Fruit fly (Drosophila melanogaster): ENCODE data around the gene TTLL1A.

TTLL1A gene

dm6 chrX:17229475-17230169 lies 27.2 kb upstream of the TTLL1A start (continued):
- TF ChIP-seq CG11762 (GFP tag; optimal IDR thresholded peaks at IDR 0.05; ENCODE audit: insufficient read depth) (no peak), Eip75B (GFP tag; optimal IDR thresholded peaks at IDR 0.05) (no peak), Hr39 (GFP tag; optimal IDR thresholded peaks at IDR 0.05) (peak; percentile 64), Eip93F (GFP tag; optimal IDR thresholded peaks at IDR 0.05) (no peak), CG10669 (GFP tag; optimal IDR thresholded peaks at IDR 0.05) (no peak), Ets21C (GFP tag; optimal IDR thresholded peaks at IDR 0.05) (peak; percentile 26), CG8319 (GFP tag; optimal IDR thresholded peaks at IDR 0.05) (no peak), CG3919 (GFP tag; optimal IDR thresholded peaks at IDR 0.05) (no peak), CG16779 (tag; optimal IDR thresholded peaks at IDR 0.05) (no peak), CG11294 (GFP tag; IDR thresholded peaks at IDR 0.05) (no peak), fd59A (GFP tag; optimal IDR thresholded peaks at IDR 0.05) (peak; percentile 33), Blimp-1 (GFP tag; optimal IDR thresholded peaks at IDR 0.05) (peak; percentile 97)

dm6 chrX:17227462-17227861 lies 25.1 kb upstream of the TTLL1A start:
- no peak for TF ChIP-seq CG8632 (GFP tag; optimal IDR thresholded peaks at IDR 0.05)

- TF ChIP-seq OdsH (GFP tag; optimal IDR thresholded peaks at IDR 0.05) (no peak), Eip78C (GFP tag) (peak; percentile 34), CG32006 (GFP tag; optimal IDR thresholded peaks at IDR 0.05) (peak; percentile 1)
Observed at dm6 chrX:17226681-17227019, 24.3 kb upstream of the TTLL1A start, which contains the start of gene CG10598. Gene CG10598 (minus strand): TSS chrX:17226867.

dm6 chrX:17225972-17226680 lies 23.7 kb upstream of the TTLL1A start:
- TF ChIP-seq CG16779 (tag; optimal IDR thresholded peaks at IDR 0.05) = no peak
- TF ChIP-seq Sox15 (GFP tag; optimal IDR thresholded peaks at IDR 0.05) = no peak
- TF ChIP-seq net (GFP tag; optimal IDR thresholded peaks at IDR 0.05) = no peak
- no peak for TF ChIP-seq CG8632 (GFP tag; optimal IDR thresholded peaks at IDR 0.05)
- TF ChIP-seq achi (GFP tag; optimal IDR thresholded peaks at IDR 0.05) = no peak
- TF ChIP-seq CG10669 (GFP tag; optimal IDR thresholded peaks at IDR 0.05) = no peak
- TF ChIP-seq Eip93F (GFP tag; optimal IDR thresholded peaks at IDR 0.05) = no peak
- TF ChIP-seq Ets96B (tag; optimal IDR thresholded peaks at IDR 0.05) = no peak
- TF ChIP-seq Hr38 (GFP tag; optimal IDR thresholded peaks at IDR 0.05) = no peak
- TF ChIP-seq ss (GFP tag; optimal IDR thresholded peaks at IDR 0.05) = no peak
- TF ChIP-seq CG9139 (GFP tag; optimal IDR thresholded peaks at IDR 0.05) = no peak
- no peak for TF ChIP-seq CG15336 (GFP tag; IDR thresholded peaks at IDR 0.05)
- TF ChIP-seq Eip78C (GFP tag) = no peak
- TF ChIP-seq CG8319 (GFP tag; optimal IDR thresholded peaks at IDR 0.05) = no peak
- TF ChIP-seq CG6808 (GFP tag; optimal IDR thresholded peaks at IDR 0.05) = no peak
- no peak for TF ChIP-seq lz (GFP tag; optimal IDR thresholded peaks at IDR 0.05)
- TF ChIP-seq CG34406 (GFP tag; optimal IDR thresholded peaks at IDR 0.05) = no peak

- TF ChIP-seq Eip78C (GFP tag) (no peak), CG34406 (GFP tag; optimal IDR thresholded peaks at IDR 0.05) (no peak), salr (GFP tag; optimal IDR thresholded peaks at IDR 0.05) (no peak), lz (GFP tag; optimal IDR thresholded peaks at IDR 0.05) (no peak), CG7368 (GFP tag; optimal IDR thresholded peaks at IDR 0.05) (no peak), CG10669 (GFP tag; optimal IDR thresholded peaks at IDR 0.05) (no peak), Hr39 (GFP tag; optimal IDR thresholded peaks at IDR 0.05) (no peak), CG32006 (GFP tag; optimal IDR thresholded peaks at IDR 0.05) (no peak), Sox102F (GFP tag; optimal IDR thresholded peaks at IDR 0.05) (no peak), ss (GFP tag; optimal IDR thresholded peaks at IDR 0.05) (no peak), svp (GFP tag) (no peak), CG6808 (GFP tag; optimal IDR thresholded peaks at IDR 0.05) (no peak), CG3032 (tag; optimal IDR thresholded peaks at IDR 0.05) (no peak), Smox (GFP tag; optimal IDR thresholded peaks at IDR 0.05) (no peak)
Observed at dm6 chrX:17223715-17224114, 21.3 kb upstream of the TTLL1A start, which contains the start of gene CG34327. Gene CG34327 (minus strand): TSS chrX:17223815.

Measured in whole organism, prepupa.